Fruit fly (Drosophila melanogaster): ENCODE results near the gene Mrp5.

Gene Mrp5

dm6 chr3R:19879470-19880052 lies 4.1 kb upstream of the Mrp5 start, which contains the start of gene Ask1:
Ask1 (plus strand) TSS chr3R:19879719.
- TF ChIP-seq Jra (GFP tag; optimal IDR thresholded peaks at IDR 0.05) (no peak), sage (GFP tag; optimal IDR thresholded peaks at IDR 0.05) (peak; percentile 12), Rel (GFP tag; optimal IDR thresholded peaks at IDR 0.05) (no peak), Rel (tag; optimal IDR thresholded peaks at IDR 0.05) (peak; percentile 34)

dm6 chr3R:19877427-19878076 lies 2.1 kb upstream of the Mrp5 start, which contains the start of the genes CG17186 and Arc42:
CG17186 (minus strand) TSS chr3R:19877514.
Arc42 (plus strand) TSS chr3R:19877737.
- TF ChIP-seq OdsH (GFP tag; optimal IDR thresholded peaks at IDR 0.05) (no peak), dl (GFP tag; optimal IDR thresholded peaks at IDR 0.05; ENCODE audit: insufficient read depth in 1 of 2, partially characterized antibody in 2 of 2) (no peak), dsf (GFP tag; optimal IDR thresholded peaks at IDR 0.05; ENCODE audit: borderline replicate concordance) (no peak), N (GFP tag; optimal IDR thresholded peaks at IDR 0.05) (no peak), usp (GFP tag; optimal IDR thresholded peaks at IDR 0.05) (no peak), HLH106 (tag; optimal IDR thresholded peaks at IDR 0.05) (peak; percentile 24), fru (GFP tag; optimal IDR thresholded peaks at IDR 0.05) (peak; percentile 32), h (GFP tag; optimal IDR thresholded peaks at IDR 0.05) (peak; percentile 51), Hr78 (GFP tag; optimal IDR thresholded peaks at IDR 0.05) (no peak), CG32264 (GFP tag; optimal IDR thresholded peaks at IDR 0.05) (no peak), lola (GFP tag; optimal IDR thresholded peaks at IDR 0.05) (no peak), Abd-B (GFP tag; optimal IDR thresholded peaks at IDR 0.05) (no peak), ey (GFP tag; optimal IDR thresholded peaks at IDR 0.05) (no peak), br (GFP tag; optimal IDR thresholded peaks at IDR 0.05) (no peak), rgr (GFP tag; optimal IDR thresholded peaks at IDR 0.05) (no peak), Rel (GFP tag; optimal IDR thresholded peaks at IDR 0.05) (no peak), Rel (tag; optimal IDR thresholded peaks at IDR 0.05) (peak; percentile 72), jim (GFP tag; optimal IDR thresholded peaks at IDR 0.05) (no peak), Sp1 (GFP tag; optimal IDR thresholded peaks at IDR 0.05) (peak; percentile 1), Jra (GFP tag; optimal IDR thresholded peaks at IDR 0.05) (peak; percentile 62), Myc (optimal IDR thresholded peaks at IDR 0.05) (no peak), Hr83 (GFP tag; optimal IDR thresholded peaks at IDR 0.05; ENCODE audit: poor library complexity, severe bottlenecking) (no peak), tai (GFP tag; optimal IDR thresholded peaks at IDR 0.05) (no peak), GATAd (GFP tag; optimal IDR thresholded peaks at IDR 0.05) (no peak), brk (GFP tag; optimal IDR thresholded peaks at IDR 0.05) (no peak), Dfd (GFP tag; optimal IDR thresholded peaks at IDR 0.05) (no peak), woc (GFP tag; optimal IDR thresholded peaks at IDR 0.05) (no peak), psq (GFP tag; optimal IDR thresholded peaks at IDR 0.05) (no peak), dmrt93B (GFP tag; optimal IDR thresholded peaks at IDR 0.05) (no peak), CrebA (GFP tag; optimal IDR thresholded peaks at IDR 0.05; ENCODE audit: borderline replicate concordance) (no peak), pan (optimal IDR thresholded peaks at IDR 0.05) (no peak), CG9705 (GFP tag; optimal IDR thresholded peaks at IDR 0.05) (no peak), Mio (GFP tag; optimal IDR thresholded peaks at IDR 0.05) (no peak), sv (GFP tag; optimal IDR thresholded peaks at IDR 0.05) (no peak), sage (GFP tag; optimal IDR thresholded peaks at IDR 0.05) (peak; percentile 50), Hnf4 (GFP tag; optimal IDR thresholded peaks at IDR 0.05) (peak; percentile 78), foxo (GFP tag; optimal IDR thresholded peaks at IDR 0.05) (peak in 1 of 2 experiments; percentile 46), Vsx2 (GFP tag; optimal IDR thresholded peaks at IDR 0.05; ENCODE audit: partially characterized antibody) (no peak), Dif (GFP tag; optimal IDR thresholded peaks at IDR 0.05; ENCODE audit: partially characterized antibody) (no peak)

Measured in whole organism, wandering third instar larva.